Fruit fly (Drosophila melanogaster): ENCODE data around the gene SCAR.
A peak's percentile ranks its signal among the peaks of the same experiment; 100 is the strongest.

SCAR gene

DNA sequence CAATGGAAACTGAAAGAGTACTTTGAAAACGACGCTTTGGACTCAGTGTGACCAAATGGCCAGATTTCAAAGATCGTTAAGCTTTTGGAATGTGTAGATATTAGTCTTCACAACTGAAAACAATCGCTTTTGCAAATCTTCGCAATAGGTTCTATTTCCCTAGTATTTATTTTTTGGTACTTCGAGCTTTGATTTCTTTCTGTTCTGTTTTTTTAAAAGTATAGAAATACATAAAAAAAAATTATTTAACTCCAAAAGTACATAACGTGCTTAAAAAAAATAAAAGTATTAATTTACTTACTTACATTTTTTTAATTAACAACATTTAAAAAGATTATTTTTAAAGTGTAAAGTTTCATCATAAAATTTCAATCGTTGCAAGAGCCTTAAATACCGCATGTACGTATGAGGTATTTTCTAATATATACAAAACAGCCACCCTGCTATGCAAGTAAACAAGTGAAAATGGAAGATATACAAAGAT, 10.8 kb downstream of the SCAR start, which contains the start of the genes piwi and CG12253:
piwi (minus strand) TSS at position 51 of the 484 bp plus-strand sequence.
CG12253 (plus strand) TSS at position 437 of the 484 bp plus-strand sequence.
- TF ChIP-seq EcR (GFP tag; optimal IDR thresholded peaks at IDR 0.05) (no peak), CG15710 (tag; optimal IDR thresholded peaks at IDR 0.05) (peak; percentile 85), D1 (tag; optimal IDR thresholded peaks at IDR 0.05) (no peak), CG8301 (tag; optimal IDR thresholded peaks at IDR 0.05) (no peak), CG9948 (tag; optimal IDR thresholded peaks at IDR 0.05) (peak; percentile 74), Snoo (tag; optimal IDR thresholded peaks at IDR 0.05) (peak; percentile 55), CG34367 (tag; optimal IDR thresholded peaks at IDR 0.05) (peak; percentile 70), rn (GFP tag; IDR thresholded peaks at IDR 0.05) (no peak)

DNA sequence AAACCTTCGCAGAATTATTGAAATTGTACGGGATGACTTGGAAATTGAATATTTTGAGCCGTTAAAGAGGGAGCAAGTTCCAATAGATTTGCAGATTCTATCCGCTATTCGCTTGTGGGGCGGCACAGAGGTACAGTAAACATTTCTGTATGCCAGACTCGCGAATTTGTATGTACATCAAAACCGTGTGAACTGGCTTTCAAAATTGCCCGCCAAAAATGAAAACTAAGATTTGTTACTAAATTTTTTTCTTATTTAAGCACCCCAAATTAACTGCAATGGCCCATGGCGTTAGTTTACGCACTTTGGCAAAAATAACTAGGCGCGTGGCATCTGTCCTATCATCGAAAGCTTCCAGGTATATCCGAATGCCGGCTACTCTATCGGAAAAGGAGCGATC, 11.5 kb downstream of the SCAR start:
- TF ChIP-seq CG34367 (tag; optimal IDR thresholded peaks at IDR 0.05): no peak
- TF ChIP-seq CG13204 (GFP tag; optimal IDR thresholded peaks at IDR 0.05): no peak
- TF ChIP-seq fd96Ca (GFP tag; IDR thresholded peaks at IDR 0.05): no peak
- no peak for TF ChIP-seq rn (GFP tag; IDR thresholded peaks at IDR 0.05)
- TF ChIP-seq CG9948 (tag; optimal IDR thresholded peaks at IDR 0.05): no peak
- TF ChIP-seq CG8159 (tag; optimal IDR thresholded peaks at IDR 0.05): no peak

DNA sequence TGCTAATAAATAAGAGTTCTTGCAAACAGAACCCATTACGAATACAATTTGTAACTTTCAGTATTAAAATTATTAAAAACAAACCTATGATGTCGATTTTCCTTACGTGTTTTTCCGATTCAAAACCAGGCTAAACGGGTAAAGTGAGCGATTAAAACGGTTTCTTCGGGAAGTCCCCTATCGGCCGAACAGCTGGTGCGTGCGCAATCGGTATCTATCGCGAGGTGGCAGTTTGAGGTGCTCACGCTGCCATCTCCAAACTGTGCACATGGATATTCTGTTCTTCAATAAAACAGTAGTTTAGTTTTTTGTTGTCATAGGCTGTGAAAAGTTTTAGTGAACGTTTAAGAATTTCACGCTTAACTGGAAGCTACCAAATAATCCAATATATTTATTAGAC, 12.6 kb downstream of the SCAR start, which contains the start of gene TTLL4A:
TTLL4A (plus strand) TSS at position 240 of the 400 bp plus-strand sequence.
- TF ChIP-seq D1 (tag; optimal IDR thresholded peaks at IDR 0.05) (no peak), Snoo (tag; optimal IDR thresholded peaks at IDR 0.05) (no peak), gl (tag; optimal IDR thresholded peaks at IDR 0.05) (no peak)

DNA sequence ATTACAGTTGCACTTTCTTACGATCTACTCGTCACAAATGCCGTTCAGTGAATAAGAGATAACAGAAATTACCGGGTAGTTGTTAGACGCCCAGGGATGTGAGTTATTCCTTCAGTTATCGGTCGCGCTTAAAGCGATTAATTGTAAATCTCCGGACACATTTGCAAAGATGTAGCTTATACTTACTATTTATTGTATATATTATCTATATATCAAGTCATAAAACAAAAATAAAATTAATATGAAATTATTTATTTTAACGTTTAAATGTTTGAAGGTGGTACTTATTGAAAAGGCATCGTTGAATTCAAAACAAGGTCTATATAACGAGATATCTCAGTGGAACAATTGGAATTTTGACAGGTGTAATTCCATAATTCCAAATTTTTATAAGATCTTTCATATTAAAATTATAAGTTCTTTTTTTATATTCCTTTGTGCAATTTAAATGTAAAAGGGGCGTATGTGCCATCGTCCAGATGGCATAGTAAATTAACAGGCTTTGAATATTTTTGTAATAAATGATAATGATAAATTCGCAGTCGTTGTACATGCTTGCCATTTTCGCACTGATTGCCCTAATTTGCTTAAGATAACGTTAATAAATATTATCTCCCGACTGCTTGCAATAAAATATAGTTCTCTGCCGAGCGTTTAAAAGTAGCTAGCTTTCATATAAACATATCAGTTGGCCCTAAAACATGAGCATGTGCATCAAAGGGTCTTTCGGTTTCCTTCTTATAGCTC, 25.0 kb downstream of the SCAR start, which contains the start of the genes aub and lectin-33A:
aub (minus strand) TSS at position 101 of the 747 bp plus-strand sequence.
lectin-33A (plus strand) TSS at position 697 of the 747 bp plus-strand sequence.
- no peak for TF ChIP-seq CG14655 (GFP tag; optimal IDR thresholded peaks at IDR 0.05)
- TF ChIP-seq CG8301 (tag; optimal IDR thresholded peaks at IDR 0.05): no peak
- TF ChIP-seq CG32121 (GFP tag; IDR thresholded peaks at IDR 0.05): no peak
- no peak for TF ChIP-seq D1 (tag; optimal IDR thresholded peaks at IDR 0.05)
- no peak for TF ChIP-seq Pif1A (GFP tag; optimal IDR thresholded peaks at IDR 0.05)
- TF ChIP-seq Pif1B (GFP tag; optimal IDR thresholded peaks at IDR 0.05): no peak
- TF ChIP-seq EcR (GFP tag; optimal IDR thresholded peaks at IDR 0.05): no peak

DNA sequence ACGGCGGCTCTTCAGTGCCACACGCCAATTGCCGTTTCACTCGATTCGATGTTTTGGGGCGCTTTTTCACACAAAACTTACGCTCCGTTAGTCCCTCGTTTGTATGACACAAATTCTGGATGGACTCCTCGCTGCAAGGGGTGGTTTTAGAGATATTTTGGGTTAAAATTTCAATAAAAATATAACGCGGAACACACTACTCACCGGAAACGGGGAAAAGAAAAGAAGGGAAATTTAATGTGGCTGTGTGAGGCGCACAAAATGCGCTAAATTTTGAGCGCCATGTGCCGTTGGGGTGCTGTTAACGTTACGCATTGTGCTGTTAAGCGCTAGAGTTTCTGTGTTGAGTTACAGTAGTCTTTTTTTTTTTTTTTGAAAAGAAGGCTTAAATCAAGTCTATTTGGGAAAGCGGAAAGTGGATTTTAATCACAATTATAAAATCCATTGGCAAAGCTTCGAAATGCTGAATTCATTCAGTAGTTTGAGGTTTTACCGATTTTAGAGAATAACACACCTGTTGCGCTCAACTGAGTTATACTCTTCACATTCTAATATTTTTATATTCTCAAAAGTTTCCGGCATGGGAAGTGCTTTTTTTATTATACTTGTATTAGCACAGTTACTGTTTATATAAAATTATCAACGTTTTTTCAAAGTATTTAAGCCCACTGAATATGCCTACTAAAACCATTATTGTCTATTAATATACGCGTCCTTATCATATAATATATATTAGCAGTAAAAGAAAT, 27.5 kb downstream of the SCAR start, which contains the start of gene RpL9:
RpL9 (minus strand) TSS at position 265 of the 749 bp plus-strand sequence.
- TF ChIP-seq fd96Ca (GFP tag; IDR thresholded peaks at IDR 0.05) (no peak), Snoo (tag; optimal IDR thresholded peaks at IDR 0.05) (peak; percentile 83), CG17806 (tag; optimal IDR thresholded peaks at IDR 0.05) (peak; percentile 30), CG13204 (GFP tag; optimal IDR thresholded peaks at IDR 0.05) (no peak), CG32121 (GFP tag; IDR thresholded peaks at IDR 0.05) (no peak; the same call in 1 of the 2 replicates), CG8159 (tag; optimal IDR thresholded peaks at IDR 0.05) (no peak), Ets98B (GFP tag; IDR thresholded peaks at IDR 0.05) (no peak), CG9948 (tag; optimal IDR thresholded peaks at IDR 0.05) (no peak), CG12605 (GFP tag; IDR thresholded peaks at IDR 0.05) (no peak), gl (tag; optimal IDR thresholded peaks at IDR 0.05) (peak; percentile 51), CG34367 (tag; optimal IDR thresholded peaks at IDR 0.05) (no peak)

DNA sequence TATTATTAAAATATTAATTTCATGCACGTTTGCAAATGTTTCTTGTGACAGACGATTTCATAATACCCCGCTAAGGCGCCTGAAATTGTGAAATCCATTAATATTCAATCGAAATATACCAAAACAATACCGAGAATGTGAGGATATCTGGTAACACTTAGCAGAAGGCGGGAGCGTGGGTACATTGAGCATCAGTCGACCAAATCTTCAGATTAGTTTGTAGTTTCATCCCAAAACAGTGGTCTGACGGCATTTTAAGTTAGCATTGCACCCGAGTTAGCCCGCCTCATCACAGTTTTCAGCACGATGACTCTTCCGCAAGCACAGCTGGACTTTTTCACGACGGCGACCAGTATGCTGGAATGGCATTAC, 28.1 kb downstream of the SCAR start, which contains the start of gene Nup154:
Nup154 (plus strand) TSS at position 147 of the 372 bp plus-strand sequence.
- no peak for TF ChIP-seq CG17806 (tag; optimal IDR thresholded peaks at IDR 0.05)
- TF ChIP-seq CG8301 (tag; optimal IDR thresholded peaks at IDR 0.05): no peak
- no peak for TF ChIP-seq Pif1B (GFP tag; optimal IDR thresholded peaks at IDR 0.05)
- TF ChIP-seq CG32121 (GFP tag; IDR thresholded peaks at IDR 0.05): no peak
- no peak for TF ChIP-seq CG14655 (GFP tag; optimal IDR thresholded peaks at IDR 0.05)
- TF ChIP-seq CG12605 (GFP tag; IDR thresholded peaks at IDR 0.05): no peak
- TF ChIP-seq fd96Ca (GFP tag; IDR thresholded peaks at IDR 0.05): no peak
- no peak for TF ChIP-seq CG15710 (tag; optimal IDR thresholded peaks at IDR 0.05)

DNA sequence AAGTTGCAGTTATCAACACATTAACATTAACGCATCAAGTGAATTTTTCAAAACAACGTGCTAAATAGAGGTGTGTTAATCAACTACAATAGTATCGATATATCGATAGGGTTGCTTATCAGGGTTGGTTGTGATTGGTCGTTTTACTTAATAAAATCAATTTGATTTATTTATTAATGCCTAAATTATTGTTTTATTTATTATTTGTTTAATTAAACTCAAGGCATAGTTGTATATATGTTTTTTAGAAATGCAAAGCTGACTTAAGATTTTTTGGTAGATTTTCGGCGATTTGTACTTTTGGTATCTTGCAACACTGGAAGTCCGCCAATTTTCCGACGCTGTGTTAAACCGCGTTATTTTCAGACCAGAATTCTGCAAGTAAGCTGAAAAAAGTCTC, 34.4 kb downstream of the SCAR start, which contains the start of the genes Art8 and dUTPase:
Art8 (minus strand) TSS at position 88 of the 400 bp plus-strand sequence.
dUTPase (plus strand) TSS at position 314 of the 400 bp plus-strand sequence.
- no peak for TF ChIP-seq fd96Ca (GFP tag; IDR thresholded peaks at IDR 0.05)
- no peak for TF ChIP-seq Pif1A (GFP tag; optimal IDR thresholded peaks at IDR 0.05)
- peak; percentile 56 for TF ChIP-seq CG8159 (tag; optimal IDR thresholded peaks at IDR 0.05)
- TF ChIP-seq gl (tag; optimal IDR thresholded peaks at IDR 0.05): no peak
- TF ChIP-seq Ets98B (GFP tag; IDR thresholded peaks at IDR 0.05): peak; percentile 61
- no peak for TF ChIP-seq CG12605 (GFP tag; IDR thresholded peaks at IDR 0.05)
- peak; percentile 59; the same call in 2 of the 3 replicates for TF ChIP-seq CG4496 (GFP tag; IDR thresholded peaks at IDR 0.05)
- no peak for TF ChIP-seq CG10348 (GFP tag; IDR thresholded peaks at IDR 0.05)
- no peak for TF ChIP-seq CG13204 (GFP tag; optimal IDR thresholded peaks at IDR 0.05)
- TF ChIP-seq rn (GFP tag; IDR thresholded peaks at IDR 0.05): 0 out of 2 replicates have a peak, but pooled peaks have one; percentile 21
- TF ChIP-seq CG9948 (tag; optimal IDR thresholded peaks at IDR 0.05): no peak
- TF ChIP-seq CG32121 (GFP tag; IDR thresholded peaks at IDR 0.05): peak; percentile 45
- TF ChIP-seq CG14655 (GFP tag; optimal IDR thresholded peaks at IDR 0.05): no peak
- no peak for TF ChIP-seq CG8301 (tag; optimal IDR thresholded peaks at IDR 0.05)
- TF ChIP-seq EcR (GFP tag; optimal IDR thresholded peaks at IDR 0.05): no peak
- no peak for TF ChIP-seq D1 (tag; optimal IDR thresholded peaks at IDR 0.05)
- peak; percentile 51 for TF ChIP-seq CG15710 (tag; optimal IDR thresholded peaks at IDR 0.05)
- no peak for TF ChIP-seq Pif1B (GFP tag; optimal IDR thresholded peaks at IDR 0.05)
- TF ChIP-seq CG17806 (tag; optimal IDR thresholded peaks at IDR 0.05): peak; percentile 31
- TF ChIP-seq Snoo (tag; optimal IDR thresholded peaks at IDR 0.05): peak; percentile 44
- no peak for TF ChIP-seq CG34367 (tag; optimal IDR thresholded peaks at IDR 0.05)

Data from whole organism, pupa.